Worm (Caenorhabditis elegans): ENCODE results near the gene F52D10.4.

Gene F52D10.4

ce11 chrX:11630499-11630898 is 13.2 kb downstream of the F52D10.4 start:
- TF ChIP-seq Y95B8A.8 (GFP tag; IDR thresholded peaks at IDR 0.05) (no peak), F57A8.1 (GFP tag; optimal IDR thresholded peaks at IDR 0.05) (no peak), aptf-3 (GFP tag; IDR thresholded peaks at IDR 0.05) (no peak), ceh-91 (GFP tag; IDR thresholded peaks at IDR 0.05) (no peak), C17E4.6 (GFP tag; IDR thresholded peaks at IDR 0.05) (no peak), unc-130 (GFP tag; optimal IDR thresholded peaks at IDR 0.05) (no peak), cebp-1 (GFP tag; IDR thresholded peaks at IDR 0.05) (no peak), cebp-1 (tag; optimal IDR thresholded peaks at IDR 0.05) (no peak)

ce11 chrX:11632107-11632506 is 14.8 kb downstream of the F52D10.4 start, which contains the start of gene sto-6:
TSS of gene sto-6 (plus strand) at chrX:11632407.
- no peak for TF ChIP-seq tlf-1 (GFP tag; optimal IDR thresholded peaks at IDR 0.05)
- no peak for TF ChIP-seq mxl-1 (tag; optimal IDR thresholded peaks at IDR 0.05)
- no peak for TF ChIP-seq dox-1 (GFP tag; IDR thresholded peaks at IDR 0.05)
- TF ChIP-seq pha-4 (tag; optimal IDR thresholded peaks at IDR 0.05), result no peak
- TF ChIP-seq attf-3 (GFP tag; conservative IDR thresholded peaks at IDR 0.05), result no peak
- TF ChIP-seq lin-40 (tag; optimal IDR thresholded peaks at IDR 0.05), result no peak
- no peak for TF ChIP-seq zfh-2 (GFP tag; conservative IDR thresholded peaks at IDR 0.05)
- no peak for TF ChIP-seq hlh-12 (tag; optimal IDR thresholded peaks at IDR 0.05)
- TF ChIP-seq ekl-4 (GFP tag; IDR thresholded peaks at IDR 0.05), result no peak
- TF ChIP-seq hrde-1 (tag; optimal IDR thresholded peaks at IDR 0.05; ENCODE audit: borderline replicate concordance), result no peak
- no peak for TF ChIP-seq F57A8.1 (GFP tag; optimal IDR thresholded peaks at IDR 0.05)
- no peak for TF ChIP-seq B0336.3 (GFP tag; IDR thresholded peaks at IDR 0.05)
- TF ChIP-seq nfya-1 (tag; optimal IDR thresholded peaks at IDR 0.05; ENCODE audit: borderline replicate concordance, insufficient read depth), result no peak

- TF ChIP-seq hlh-26 (GFP tag; conservative IDR thresholded peaks at IDR 0.05), result no peak
- TF ChIP-seq attf-6 (GFP tag; IDR thresholded peaks at IDR 0.05), result no peak
- TF ChIP-seq him-1 (tag; optimal IDR thresholded peaks at IDR 0.05), result no peak
- no peak for TF ChIP-seq tbx-9 (tag; optimal IDR thresholded peaks at IDR 0.05; ENCODE audit: borderline replicate concordance)
- no peak for TF ChIP-seq bed-1 (GFP tag; IDR thresholded peaks at IDR 0.05)
- no peak for TF ChIP-seq madf-10 (tag; optimal IDR thresholded peaks at IDR 0.05)
- TF ChIP-seq zfh-2 (GFP tag; conservative IDR thresholded peaks at IDR 0.05), result no peak
- TF ChIP-seq egl-18 (GFP tag; IDR thresholded peaks at IDR 0.05), result no peak
- TF ChIP-seq akir-1 (GFP tag; optimal IDR thresholded peaks at IDR 0.05), result no peak
- TF ChIP-seq ztf-18 (tag; optimal IDR thresholded peaks at IDR 0.05), result no peak
- no peak for TF ChIP-seq ceh-79 (tag; optimal IDR thresholded peaks at IDR 0.05)
- TF ChIP-seq egl-44 (GFP tag; IDR thresholded peaks at IDR 0.05), result no peak
- TF ChIP-seq F37B4.10 (GFP tag; IDR thresholded peaks at IDR 0.05), result no peak
- no peak for TF ChIP-seq lin-40 (tag; optimal IDR thresholded peaks at IDR 0.05)
- no peak for TF ChIP-seq lin-35 (GFP tag; optimal IDR thresholded peaks at IDR 0.05)
- no peak for TF ChIP-seq let-607 (tag; optimal IDR thresholded peaks at IDR 0.05)
- no peak for TF ChIP-seq F23B12.7 (tag; optimal IDR thresholded peaks at IDR 0.05; ENCODE audit: insufficient read depth)
- TF ChIP-seq ZK185.1 (tag; optimal IDR thresholded peaks at IDR 0.05; ENCODE audit: poor library complexity, severe bottlenecking), result no peak
- no peak for TF ChIP-seq egrh-3 (GFP tag; IDR thresholded peaks at IDR 0.05)
Measured at ce11 chrX:11633278-11633677, 16.0 kb downstream of the F52D10.4 start.

All from whole organism, young adult.